Worm (Caenorhabditis elegans) whole organism, L4 larva: ENCODE data around the gene F54C9.9.

Experiments
- D1046.2 ChIP-seq: fragments of 200-800 bp; sonication (Bioruptor generic); IDR thresholded peaks from 2 replicates; pipeline ENCODE4 v1.3.6; 2022; ENCODE audit warnings: missing genetic modification characterization, missing compliant biosample characterization
- F49E8.2 ChIP-seq: sonication (generic microtip); optimal IDR thresholded peaks from 2 replicates; lab custom pipeline; 2016; ENCODE audit warnings: missing compliant biosample characterization, mild to moderate bottlenecking, missing genetic modification characterization, borderline replicate concordance
- aha-1 ChIP-seq: fragments of 150-350 bp; peaks from one replicate; lab custom pipeline; 2014; ENCODE audit warnings: missing biosample characterization, missing genetic modification characterization
- ceh-62 ChIP-seq: sonication (generic microtip); optimal IDR thresholded peaks from 2 replicates; lab custom pipeline; 2017; ENCODE audit warnings: missing biosample characterization, missing genetic modification characterization
- ceh-82 ChIP-seq: sonication (generic microtip); optimal IDR thresholded peaks from 2 replicates; lab custom pipeline; 2017; ENCODE audit warnings: missing biosample characterization, missing genetic modification characterization
- ctbp-1 ChIP-seq: fragments of 200-800 bp; sonication (Bioruptor generic); IDR thresholded peaks from 2 replicates; pipeline ENCODE4 v1.3.6; 2022; ENCODE audit warnings: missing genetic modification reagents, missing genetic modification characterization, missing compliant biosample characterization
- daf-16 ChIP-seq, 3 experiments: sonication (generic microtip); optimal IDR thresholded peaks; 2 replicates each; lab custom pipeline; 2016 to 2017; ENCODE audit warnings: missing genetic modification characterization in 3 of 3, missing genetic modification reagents in 3 of 3, mild to moderate bottlenecking in 2 of 3, missing compliant biosample characterization in 2 of 3, missing biosample characterization in 1 of 3, moderate library complexity in 1 of 3
- daf-19 ChIP-seq: fragments of 200-800 bp; sonication (Bioruptor generic); conservative IDR thresholded peaks from 2 replicates; pipeline ENCODE4 v1.3.6; 2022; ENCODE audit warnings: missing genetic modification characterization, missing compliant biosample characterization
- dmd-9 ChIP-seq: fragments of 200-800 bp; sonication (Bioruptor generic); IDR thresholded peaks from 2 replicates; pipeline ENCODE4 v1.3.6; 2022; ENCODE audit warnings: missing genetic modification reagents, missing genetic modification characterization, missing compliant biosample characterization
- dve-1 ChIP-seq: sonication (generic microtip); optimal IDR thresholded peaks from 2 replicates; lab custom pipeline; 2017; ENCODE audit warnings: antibody characterized with exemption, mild to moderate bottlenecking, missing genetic modification characterization, missing compliant biosample characterization; ENCODE audit not compliant: insufficient read depth
- fkh-10 ChIP-seq: fragments of 150-350 bp; optimal IDR thresholded peaks from 2 replicates; lab custom pipeline; 2014; ENCODE audit warnings: missing biosample characterization, missing genetic modification reagents, missing genetic modification characterization
- hif-1 ChIP-seq, 2 experiments: sonication (generic microtip); optimal IDR thresholded peaks; 2 replicates each; lab custom pipeline; 2016 to 2017; ENCODE audit warnings: missing compliant biosample characterization in 2 of 2, missing genetic modification characterization in 2 of 2, missing genetic modification reagents in 2 of 2, missing genotype in 2 of 2, mild to moderate bottlenecking in 1 of 2
- hlh-11 ChIP-seq: fragments of 200-800 bp; sonication (Bioruptor generic); optimal IDR thresholded peaks from 2 replicates; lab custom pipeline; 2018; ENCODE audit warnings: mild to moderate bottlenecking, missing genetic modification characterization, missing compliant biosample characterization
- hmg-1.1 ChIP-seq: fragments of 200-800 bp; sonication (Bioruptor generic); IDR thresholded peaks from 2 replicates; pipeline ENCODE4 v1.3.6; 2022; ENCODE audit warnings: missing genetic modification reagents, missing genetic modification characterization, missing compliant biosample characterization
- lin-13 ChIP-seq: fragments of 150-350 bp; optimal IDR thresholded peaks from 2 replicates; lab custom pipeline; 2014; ENCODE audit warnings: missing biosample characterization, missing genetic modification reagents, missing genetic modification characterization
- lin-15B ChIP-seq: fragments of 150-350 bp; sonication (generic microtip); optimal IDR thresholded peaks from 3 replicates; lab custom pipeline; 2014; ENCODE audit warnings: missing biosample characterization, missing genetic modification characterization
- madf-9 ChIP-seq: fragments of 200-800 bp; sonication (Bioruptor generic); conservative IDR thresholded peaks from 2 replicates; pipeline ENCODE4 v1.3.6; 2022; ENCODE audit warnings: missing genetic modification reagents, missing genetic modification characterization, missing compliant biosample characterization
- mdl-1 ChIP-seq, 2 experiments: fragments of 150-350 bp in 1 of 2; sonication (generic microtip) in 1 of 2; optimal IDR thresholded peaks; 2 replicates each; lab custom pipeline; 2014 to 2017; ENCODE audit warnings: missing biosample characterization in 2 of 2, missing genetic modification characterization in 2 of 2
- mep-1 ChIP-seq: fragments of 150-350 bp; sonication (generic microtip); optimal IDR thresholded peaks from 3 replicates; lab custom pipeline; 2014; ENCODE audit warnings: missing biosample characterization, missing genetic modification characterization
- mes-2 ChIP-seq: sonication (generic microtip); optimal IDR thresholded peaks from 2 replicates; lab custom pipeline; 2016; ENCODE audit warnings: missing genotype, mild to moderate bottlenecking, missing genetic modification characterization, missing compliant biosample characterization; ENCODE audit not compliant: poor library complexity, severe bottlenecking
- mxl-3 ChIP-seq: fragments of 200-800 bp; sonication (Bioruptor generic); optimal IDR thresholded peaks from 2 replicates; lab custom pipeline; 2018; ENCODE audit warnings: mild to moderate bottlenecking, missing genetic modification characterization, missing compliant biosample characterization
- nhr-102 ChIP-seq: sonication (generic microtip); optimal IDR thresholded peaks from 2 replicates; lab custom pipeline; 2016; ENCODE audit warnings: mild to moderate bottlenecking, missing genetic modification characterization, moderate library complexity, missing compliant biosample characterization
- nhr-11 ChIP-seq: fragments of 150-350 bp; optimal IDR thresholded peaks from 2 replicates; lab custom pipeline; 2014; ENCODE audit warnings: missing biosample characterization, missing genetic modification characterization
- nhr-111 ChIP-seq: fragments of 200-800 bp; sonication (Bioruptor generic); optimal IDR thresholded peaks from 2 replicates; lab custom pipeline; 2018; ENCODE audit warnings: mild to moderate bottlenecking, missing genetic modification characterization, missing compliant biosample characterization
- nhr-25 ChIP-seq: sonication (generic microtip); optimal IDR thresholded peaks from 2 replicates; lab custom pipeline; 2017; ENCODE audit warnings: missing genetic modification characterization, mild to moderate bottlenecking, missing compliant biosample characterization, antibody characterized with exemption, moderate library complexity, borderline replicate concordance; ENCODE audit not compliant: insufficient read depth
- nhr-28 ChIP-seq: fragments of 150-350 bp; optimal IDR thresholded peaks from 2 replicates; lab custom pipeline; 2014; ENCODE audit warnings: missing biosample characterization, missing genetic modification characterization
- nhr-48 ChIP-seq: sonication (generic microtip); optimal IDR thresholded peaks from 2 replicates; lab custom pipeline; 2016; ENCODE audit warnings: mild to moderate bottlenecking, missing genetic modification characterization, missing compliant biosample characterization
- nhr-6 ChIP-seq: fragments of 150-350 bp; optimal IDR thresholded peaks from 2 replicates; lab custom pipeline; 2014; ENCODE audit warnings: missing biosample characterization, missing genetic modification characterization
- nhr-76 ChIP-seq: fragments of 150-350 bp; optimal IDR thresholded peaks from 2 replicates; lab custom pipeline; 2014; ENCODE audit warnings: missing biosample characterization, missing genetic modification characterization
- nhr-77 ChIP-seq: fragments of 150-350 bp; optimal IDR thresholded peaks from 2 replicates; lab custom pipeline; 2014; ENCODE audit warnings: missing biosample characterization, missing genetic modification characterization
- pha-4 ChIP-seq, 2 experiments: fragments of 150-350 bp in 1 of 2; fragments of 200-800 bp in 1 of 2; sonication (Bioruptor generic) in 1 of 2; IDR thresholded peaks in 1 of 2; optimal IDR thresholded peaks in 1 of 2; 2 replicates each; pipeline versions ENCODE4 v1.3.6 to Lab custom; 2014 to 2022; ENCODE audit warnings: missing genetic modification characterization in 2 of 2, missing genetic modification reagents in 2 of 2, missing biosample characterization in 1 of 2, missing compliant biosample characterization in 1 of 2
- php-3 ChIP-seq: fragments of 200-800 bp; sonication (Bioruptor generic); IDR thresholded peaks from 2 replicates; pipeline ENCODE4 v1.3.6; 2022; ENCODE audit warnings: missing genetic modification reagents, missing genetic modification characterization, missing compliant biosample characterization
- pqm-1 ChIP-seq: sonication (generic microtip); optimal IDR thresholded peaks from 2 replicates; lab custom pipeline; 2017; ENCODE audit warnings: missing biosample characterization, missing genetic modification characterization
- set-16 ChIP-seq: fragments of 200-800 bp; sonication (Bioruptor generic); IDR thresholded peaks from 2 replicates; pipeline ENCODE4 v1.3.6; 2022; ENCODE audit warnings: missing genetic modification reagents, missing genetic modification characterization, missing compliant biosample characterization
- skn-1 ChIP-seq: fragments of 150-350 bp; optimal IDR thresholded peaks from 2 replicates; lab custom pipeline; 2014; ENCODE audit warnings: missing biosample characterization, missing genetic modification characterization
- spr-3 ChIP-seq: fragments of 200-800 bp; sonication (Bioruptor generic); optimal IDR thresholded peaks from 2 replicates; lab custom pipeline; 2018; ENCODE audit warnings: mild to moderate bottlenecking, missing genetic modification characterization, missing compliant biosample characterization
- tra-1 ChIP-seq: fragments of 200-800 bp; sonication (Bioruptor generic); IDR thresholded peaks from 2 replicates; pipeline ENCODE4 v1.3.6; 2022; ENCODE audit warnings: missing genetic modification reagents, missing genetic modification characterization, missing compliant biosample characterization
- unc-62 ChIP-seq, 3 experiments: fragments of 150-350 bp in 1 of 3; sonication (generic microtip); optimal IDR thresholded peaks in 2 of 3; peaks in 1 of 3; 1 replicate in 1 of 3; 2 replicates in 2 of 3; lab custom pipeline; 2014 to 2017; ENCODE audit warnings: missing biosample characterization in 3 of 3, missing genetic modification characterization in 3 of 3, missing genetic modification reagents in 3 of 3, missing genotype in 1 of 3
- zfp-3 ChIP-seq: fragments of 200-800 bp; sonication (Bioruptor generic); conservative IDR thresholded peaks from 2 replicates; pipeline ENCODE4 v1.3.6; 2022; ENCODE audit warnings: missing genetic modification reagents, missing genetic modification characterization, missing compliant biosample characterization
- zip-2 ChIP-seq: fragments of 150-350 bp; optimal IDR thresholded peaks from 2 replicates; lab custom pipeline; 2014; ENCODE audit warnings: missing biosample characterization, missing genetic modification characterization
- ztf-11 ChIP-seq: fragments of 150-350 bp; optimal IDR thresholded peaks from 2 replicates; lab custom pipeline; 2014; ENCODE audit warnings: missing biosample characterization, missing genetic modification characterization
- ztf-7 ChIP-seq: fragments of 150-350 bp; optimal IDR thresholded peaks from 2 replicates; lab custom pipeline; 2014; ENCODE audit warnings: missing biosample characterization, missing genetic modification characterization

F54C9.9 gene

ce11 chrII:8616155-8616554, 38.3 kb downstream of the F54C9.9 start:
- TF ChIP-seq dmd-9 (GFP tag; lab: Robert Waterston, UW) (no peak), hmg-1.1 (GFP tag; lab: Robert Waterston, UW) (no peak), unc-62 (GFP tag; optimal IDR thresholded peaks at IDR 0.05 in 1 of 2; lab: Kevin White, UChicago) (peak in 1 of 2 experiments; percentile 91), unc-62 (tag; optimal IDR thresholded peaks at IDR 0.05; lab: Kevin White, UChicago) (no peak), ztf-11 (tag; lab: Kevin White, UChicago) (no peak)

DNA sequence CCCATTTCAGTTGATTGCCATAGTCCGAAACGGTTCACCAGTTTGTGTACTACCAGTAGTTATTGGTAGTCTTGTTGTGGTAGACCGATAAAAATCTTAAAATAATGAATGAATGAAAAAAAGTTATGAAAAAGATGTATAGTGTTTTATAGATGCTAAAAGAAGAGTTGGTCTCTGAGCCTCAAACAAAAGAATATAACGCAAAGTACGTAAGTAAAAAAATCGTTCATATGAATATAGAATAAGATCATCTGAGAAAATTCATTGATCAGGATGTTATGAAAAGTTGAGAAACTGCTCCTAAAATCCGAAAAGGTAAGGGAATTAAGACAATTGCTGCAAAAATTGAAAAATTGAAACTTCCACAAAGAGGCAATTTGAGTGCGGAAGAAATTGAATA, 39.7 kb downstream of the F54C9.9 start, which contains the start of gene chhy-1:
TSS of gene chhy-1 (minus strand) at position 101 of the 400 bp plus-strand sequence.
- TF ChIP-seq mep-1 (no peak), hmg-1.1 (GFP tag; lab: Robert Waterston, UW) (no peak), lin-13 (GFP tag; lab: Kevin White, UChicago) (no peak), daf-19 (GFP tag; lab: Robert Waterston, UW) (no peak), mes-2 (no peak), nhr-76 (tag; lab: Kevin White, UChicago) (no peak), nhr-25 (tag; lab: Kevin White, UChicago) (no peak), hif-1 (tag; optimal IDR thresholded peaks at IDR 0.05; lab: Kevin White, UChicago) (no peak), set-16 (GFP tag; lab: Robert Waterston, UW) (no peak), F49E8.2 (tag; lab: Kevin White, UChicago) (no peak), ztf-7 (tag; lab: Kevin White, UChicago) (no peak), zip-2 (tag; lab: Kevin White, UChicago) (no peak), zfp-3 (GFP tag; lab: Robert Waterston, UW) (no peak), nhr-6 (tag; lab: Kevin White, UChicago) (no peak), ceh-62 (no peak), skn-1 (tag; lab: Kevin White, UChicago) (no peak), nhr-11 (no peak)

- TF ChIP-seq skn-1 (tag; lab: Kevin White, UChicago), result no peak
- no peak for TF ChIP-seq pqm-1 (tag; lab: Kevin White, UChicago)
- no peak for TF ChIP-seq ztf-7 (tag; lab: Kevin White, UChicago)
- TF ChIP-seq nhr-28, result peak; percentile 14
- TF ChIP-seq fkh-10 (GFP tag; lab: Kevin White, UChicago), result no peak
Measured at ce11 chrII:8621883-8622282, 44.0 kb downstream of the F54C9.9 start, which contains the start of gene T22C8.3. Gene T22C8.3 (minus strand): TSS chrII:8621983.

ce11 chrII:8623396-8623795, 45.5 kb downstream of the F54C9.9 start, which contains the start of gene T22C8.4:
Gene T22C8.4 (minus strand): TSS chrII:8623496.
- no peak for TF ChIP-seq ctbp-1 (GFP tag; lab: Robert Waterston, UW)
- TF ChIP-seq D1046.2 (GFP tag; lab: Robert Waterston, UW), result no peak
- TF ChIP-seq ceh-82 (tag; lab: Kevin White, UChicago), result no peak
- TF ChIP-seq mdl-1 (tag; optimal IDR thresholded peaks at IDR 0.05; lab: Kevin White, UChicago), result no peak
- TF ChIP-seq lin-15B (tag; lab: Kevin White, UChicago), result no peak
- TF ChIP-seq nhr-111 (GFP tag; lab: Kevin White, UChicago), result no peak
- TF ChIP-seq mep-1, result no peak
- no peak for TF ChIP-seq spr-3

DNA sequence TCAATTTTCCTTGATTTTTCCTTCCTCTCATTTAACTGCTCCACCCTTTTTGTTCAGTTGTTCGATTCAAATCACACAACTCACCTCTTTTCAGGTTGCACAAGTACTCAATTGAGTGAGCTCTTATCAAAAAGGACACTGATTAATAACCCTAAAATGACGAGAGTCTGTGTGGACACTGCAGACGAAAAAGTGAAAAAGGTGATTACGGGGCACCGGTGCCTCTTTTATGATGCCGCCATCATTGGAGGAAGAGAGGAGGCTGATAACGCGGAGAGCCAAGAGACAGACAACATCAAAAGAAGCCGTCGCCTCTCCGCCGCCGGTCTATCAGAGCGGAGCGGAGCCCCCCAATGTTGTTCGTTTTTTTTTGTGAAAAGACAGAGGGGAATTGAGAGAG, 47.3 kb downstream of the F54C9.9 start, which contains the start of gene sptf-2:
TSS of gene sptf-2 (plus strand) at position 297 of the 400 bp plus-strand sequence.
- TF ChIP-seq fkh-10 (GFP tag; lab: Kevin White, UChicago), result no peak
- no peak for TF ChIP-seq daf-19 (GFP tag; lab: Robert Waterston, UW)
- no peak for TF ChIP-seq nhr-102 (tag; lab: Kevin White, UChicago)
- no peak for TF ChIP-seq mdl-1 (tag; optimal IDR thresholded peaks at IDR 0.05; lab: Kevin White, UChicago)
- TF ChIP-seq pha-4 (GFP tag; IDR thresholded peaks at IDR 0.05; lab: Robert Waterston, UW), result peak; percentile 34; the same call in 1 of the 2 replicates
- no peak for TF ChIP-seq pha-4 (tag; optimal IDR thresholded peaks at IDR 0.05; lab: Kevin White, UChicago)
- peak; percentile 50 for TF ChIP-seq aha-1 (tag; lab: Kevin White, UChicago)
- peak; percentile 76 for TF ChIP-seq nhr-77 (tag; lab: Kevin White, UChicago)
- TF ChIP-seq madf-9 (GFP tag; lab: Robert Waterston, UW), result no peak
- peak; percentile 97 for TF ChIP-seq php-3 (GFP tag; lab: Robert Waterston, UW)
- peak; percentile 52 for TF ChIP-seq mxl-3 (GFP tag; lab: Kevin White, UChicago)
- peak; percentile 87 for TF ChIP-seq hlh-11 (tag; lab: Kevin White, UChicago)
- peak; percentile 86 for TF ChIP-seq tra-1 (GFP tag; lab: Robert Waterston, UW)
- peak; percentile 79 for TF ChIP-seq dve-1 (tag; lab: Kevin White, UChicago)
- TF ChIP-seq zfp-3 (GFP tag; lab: Robert Waterston, UW), result no peak
- TF ChIP-seq nhr-48 (tag; lab: Kevin White, UChicago), result peak; percentile 21
- TF ChIP-seq pqm-1 (tag; lab: Kevin White, UChicago), result peak; percentile 97
- TF ChIP-seq daf-16 (GFP tag; optimal IDR thresholded peaks at IDR 0.05; lab: Kevin White, UChicago), result peak in 1 of 2 experiments; percentile 7
- peak; percentile 85 for TF ChIP-seq daf-16 (tag; optimal IDR thresholded peaks at IDR 0.05; lab: Kevin White, UChicago)
